Worm (Caenorhabditis elegans): ENCODE data around the gene fah-1.

fah-1 gene

DNA sequence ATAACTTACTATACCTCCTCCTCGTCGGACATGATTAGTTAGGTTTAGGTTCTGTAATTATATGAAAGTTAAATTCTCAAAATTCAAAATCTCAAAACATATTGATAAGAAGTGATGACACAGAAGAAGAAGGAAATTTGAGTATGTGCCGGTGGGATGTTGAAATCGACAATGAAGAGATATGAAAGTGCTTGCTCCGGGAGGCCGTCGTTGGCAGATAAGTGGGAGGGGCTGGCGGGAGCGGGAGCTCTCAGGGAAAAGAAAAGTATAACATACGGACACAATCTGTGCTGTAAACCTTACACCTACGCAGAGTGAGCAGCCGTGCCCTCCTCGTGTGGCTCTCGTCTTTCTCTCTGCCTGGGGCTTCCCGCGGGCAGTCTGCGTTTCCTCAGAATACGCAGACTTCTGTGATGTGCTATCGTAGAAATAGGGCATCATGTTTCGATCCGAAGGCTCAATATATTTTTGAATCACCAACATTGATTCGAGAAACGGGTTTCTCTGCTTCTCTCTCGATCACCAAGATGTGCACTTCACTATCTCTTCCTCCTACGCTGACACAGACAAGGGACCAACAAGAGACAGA is 38.4 kb downstream of the fah-1 start, which contains the start of gene mup-2:
TSS of gene mup-2 (minus strand) at position 51 of the 589 bp plus-strand sequence.
- TF ChIP-seq ceh-36 (tag; optimal IDR thresholded peaks at IDR 0.05): no peak
- TF ChIP-seq pes-1 (GFP tag; IDR thresholded peaks at IDR 0.05): no peak
- TF ChIP-seq hnd-1 (tag; optimal IDR thresholded peaks at IDR 0.05): no peak
- no peak for TF ChIP-seq hmg-4 (GFP tag; optimal IDR thresholded peaks at IDR 0.05)
- no peak for TF ChIP-seq flt-1 (GFP tag; IDR thresholded peaks at IDR 0.05)
- TF ChIP-seq ceh-13 (GFP tag; optimal IDR thresholded peaks at IDR 0.05): no peak
- no peak for TF ChIP-seq B0310.2 (tag; optimal IDR thresholded peaks at IDR 0.05)
- no peak for TF ChIP-seq aly-1 (tag; optimal IDR thresholded peaks at IDR 0.05)

DNA sequence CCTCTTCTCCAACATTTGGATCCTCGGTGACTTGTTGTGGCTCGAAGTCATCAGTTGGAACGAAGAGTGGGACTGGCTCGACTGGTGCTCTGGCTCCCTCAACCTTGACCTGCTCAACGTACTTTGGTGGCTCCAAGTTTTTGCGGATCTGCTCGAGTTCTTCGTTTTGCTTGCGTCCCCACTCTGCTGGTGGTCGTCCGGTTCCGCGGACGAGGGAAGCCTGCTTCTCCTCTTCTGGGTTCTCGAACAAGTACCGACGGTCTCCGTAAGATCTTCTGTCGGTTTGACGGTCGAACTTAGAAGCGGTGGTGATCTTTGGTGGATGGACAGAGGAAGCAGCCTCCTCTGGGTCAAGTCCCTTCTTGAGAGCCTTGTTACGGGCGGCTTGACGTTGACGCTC is 40.0 kb downstream of the fah-1 start:
- TF ChIP-seq hmg-4 (GFP tag; optimal IDR thresholded peaks at IDR 0.05) (no peak), F13C5.2 (tag; optimal IDR thresholded peaks at IDR 0.05) (no peak), ama-1 (optimal IDR thresholded peaks at IDR 0.05) (no peak), B0310.2 (tag; optimal IDR thresholded peaks at IDR 0.05) (no peak), hmbx-1 (tag; optimal IDR thresholded peaks at IDR 0.05) (no peak), ceh-36 (tag; optimal IDR thresholded peaks at IDR 0.05) (no peak), scrt-1 (GFP tag; IDR thresholded peaks at IDR 0.05) (no peak)

DNA sequence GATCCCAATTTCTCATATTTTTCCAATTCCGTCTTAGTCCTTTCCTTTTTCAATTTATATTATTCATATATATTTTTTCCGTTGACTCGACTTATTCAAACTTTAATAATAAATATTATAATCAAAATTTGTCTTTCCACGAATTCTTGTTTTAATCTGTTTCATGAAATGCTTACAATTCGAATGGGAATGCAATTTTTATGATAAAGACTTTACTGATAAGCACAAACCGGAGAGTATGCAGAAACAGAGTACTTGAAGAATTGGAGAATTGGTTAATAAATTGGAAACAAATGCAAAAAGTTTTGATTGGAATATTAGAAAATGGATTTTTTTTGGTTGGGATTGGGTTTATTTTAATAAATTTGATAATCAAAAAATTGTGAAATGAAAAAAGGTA is 40.4 kb downstream of the fah-1 start:
- no peak for TF ChIP-seq tbx-11 (GFP tag; IDR thresholded peaks at IDR 0.05)

DNA sequence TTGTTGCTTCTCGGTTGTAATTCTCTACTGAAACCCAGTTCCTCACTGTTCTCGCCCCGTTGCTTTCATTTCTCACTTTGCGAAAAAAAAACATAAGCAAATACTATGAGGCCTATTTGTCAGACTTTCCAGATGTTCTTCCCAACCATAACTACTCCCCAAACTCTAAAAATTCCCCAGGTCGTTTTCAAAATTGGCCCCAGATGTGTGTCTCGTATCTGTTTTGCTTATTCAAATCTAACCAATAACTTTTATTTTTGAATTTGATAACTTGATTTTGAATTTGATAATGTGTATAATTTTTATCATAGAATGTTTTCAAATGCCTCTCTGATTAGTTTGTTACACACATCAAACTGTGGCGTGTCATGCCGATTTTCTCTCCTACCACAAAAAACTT is 40.9 kb downstream of the fah-1 start:
- no peak for TF ChIP-seq sea-1 (GFP tag; conservative IDR thresholded peaks at IDR 0.05)
- TF ChIP-seq pes-1 (GFP tag; IDR thresholded peaks at IDR 0.05): no peak
- TF ChIP-seq hmbx-1 (tag; optimal IDR thresholded peaks at IDR 0.05): no peak
- no peak for TF ChIP-seq hmg-4 (GFP tag; optimal IDR thresholded peaks at IDR 0.05)
- TF ChIP-seq tra-4 (tag; optimal IDR thresholded peaks at IDR 0.05): no peak
- TF ChIP-seq B0310.2 (tag; optimal IDR thresholded peaks at IDR 0.05): no peak
- no peak for TF ChIP-seq tbx-11 (GFP tag; IDR thresholded peaks at IDR 0.05)
- no peak for TF ChIP-seq scrt-1 (GFP tag; IDR thresholded peaks at IDR 0.05)
- no peak for TF ChIP-seq ceh-36 (tag; optimal IDR thresholded peaks at IDR 0.05)
- no peak for TF ChIP-seq ama-1 (optimal IDR thresholded peaks at IDR 0.05)
- TF ChIP-seq tbx-37 (GFP tag; conservative IDR thresholded peaks at IDR 0.05): no peak
- no peak for TF ChIP-seq ceh-13 (GFP tag; optimal IDR thresholded peaks at IDR 0.05)
- TF ChIP-seq hnd-1 (tag; optimal IDR thresholded peaks at IDR 0.05): no peak
- TF ChIP-seq aly-1 (tag; optimal IDR thresholded peaks at IDR 0.05): no peak
- no peak for TF ChIP-seq ets-7 (tag; optimal IDR thresholded peaks at IDR 0.05)
- no peak for TF ChIP-seq F13C5.2 (tag; optimal IDR thresholded peaks at IDR 0.05)
- TF ChIP-seq flt-1 (GFP tag; IDR thresholded peaks at IDR 0.05): no peak

DNA sequence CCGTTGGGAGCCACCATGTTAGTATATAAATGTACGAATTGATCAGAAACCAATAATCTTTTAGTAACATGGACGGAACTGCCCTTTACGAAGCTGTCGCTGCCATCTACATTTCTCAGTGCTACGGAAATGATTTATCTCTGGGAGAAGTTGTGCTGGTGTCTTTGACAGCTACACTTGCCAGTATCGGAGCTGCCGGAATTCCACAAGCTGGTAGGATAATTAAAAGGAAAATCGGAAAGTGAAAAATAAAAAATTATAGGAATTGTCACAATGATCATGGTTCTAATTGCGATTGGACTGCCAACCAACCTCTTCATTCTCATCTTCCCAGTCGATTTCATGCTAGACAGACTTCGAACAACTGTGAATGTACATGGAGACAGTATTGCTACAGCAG is 42.8 kb downstream of the fah-1 start:
- no peak for TF ChIP-seq ets-7 (tag; optimal IDR thresholded peaks at IDR 0.05)
- TF ChIP-seq ama-1 (optimal IDR thresholded peaks at IDR 0.05): no peak
- TF ChIP-seq pes-1 (GFP tag; IDR thresholded peaks at IDR 0.05): no peak
- no peak for TF ChIP-seq hnd-1 (tag; optimal IDR thresholded peaks at IDR 0.05)
- no peak for TF ChIP-seq tra-4 (tag; optimal IDR thresholded peaks at IDR 0.05)
- no peak for TF ChIP-seq hmbx-1 (tag; optimal IDR thresholded peaks at IDR 0.05)
- TF ChIP-seq flt-1 (GFP tag; IDR thresholded peaks at IDR 0.05): no peak
- TF ChIP-seq tbx-37 (GFP tag; conservative IDR thresholded peaks at IDR 0.05): no peak
- no peak for TF ChIP-seq tbx-11 (GFP tag; IDR thresholded peaks at IDR 0.05)
- no peak for TF ChIP-seq F13C5.2 (tag; optimal IDR thresholded peaks at IDR 0.05)
- TF ChIP-seq hmg-4 (GFP tag; optimal IDR thresholded peaks at IDR 0.05): no peak
- TF ChIP-seq ceh-36 (tag; optimal IDR thresholded peaks at IDR 0.05): no peak
- TF ChIP-seq scrt-1 (GFP tag; IDR thresholded peaks at IDR 0.05): no peak
- no peak for TF ChIP-seq B0310.2 (tag; optimal IDR thresholded peaks at IDR 0.05)
- no peak for TF ChIP-seq sea-1 (GFP tag; conservative IDR thresholded peaks at IDR 0.05)
- TF ChIP-seq aly-1 (tag; optimal IDR thresholded peaks at IDR 0.05): no peak
- TF ChIP-seq ceh-13 (GFP tag; optimal IDR thresholded peaks at IDR 0.05): no peak

DNA sequence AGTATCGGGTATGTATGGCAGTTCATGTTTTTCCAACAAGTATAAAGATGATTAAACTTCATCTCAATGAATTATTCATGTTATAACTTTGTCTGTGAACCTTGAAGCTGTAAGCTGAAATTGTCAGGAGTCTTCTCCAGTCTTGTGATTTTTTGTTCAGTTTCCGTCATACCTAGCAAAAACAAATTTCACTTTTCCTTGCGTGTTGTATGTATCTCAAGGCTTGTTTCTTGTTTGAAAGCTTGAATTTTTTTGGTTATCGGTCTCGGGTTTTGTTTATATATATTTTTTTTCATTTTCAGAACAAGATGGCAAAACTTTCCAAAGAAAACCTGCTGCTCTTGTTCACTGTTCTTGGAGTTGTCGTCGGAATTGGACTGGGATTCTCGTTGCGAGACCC is 45.6 kb downstream of the fah-1 start, which contains the start of gene glt-4:
TSS of gene glt-4 (plus strand) at position 301 of the 400 bp plus-strand sequence.
- TF ChIP-seq scrt-1 (GFP tag; IDR thresholded peaks at IDR 0.05) (no peak), tra-4 (tag; optimal IDR thresholded peaks at IDR 0.05) (no peak), tbx-11 (GFP tag; IDR thresholded peaks at IDR 0.05) (no peak), B0310.2 (tag; optimal IDR thresholded peaks at IDR 0.05) (no peak), F13C5.2 (tag; optimal IDR thresholded peaks at IDR 0.05) (no peak), hnd-1 (tag; optimal IDR thresholded peaks at IDR 0.05) (no peak), tbx-37 (GFP tag; conservative IDR thresholded peaks at IDR 0.05) (no peak), hmg-4 (GFP tag; optimal IDR thresholded peaks at IDR 0.05) (no peak), aly-1 (tag; optimal IDR thresholded peaks at IDR 0.05) (no peak), pes-1 (GFP tag; IDR thresholded peaks at IDR 0.05) (no peak), ceh-13 (GFP tag; optimal IDR thresholded peaks at IDR 0.05) (no peak), hmbx-1 (tag; optimal IDR thresholded peaks at IDR 0.05) (no peak), ets-7 (tag; optimal IDR thresholded peaks at IDR 0.05) (no peak), ceh-36 (tag; optimal IDR thresholded peaks at IDR 0.05) (no peak), ama-1 (optimal IDR thresholded peaks at IDR 0.05) (no peak), flt-1 (GFP tag; IDR thresholded peaks at IDR 0.05) (no peak), sea-1 (GFP tag; conservative IDR thresholded peaks at IDR 0.05) (no peak)

DNA sequence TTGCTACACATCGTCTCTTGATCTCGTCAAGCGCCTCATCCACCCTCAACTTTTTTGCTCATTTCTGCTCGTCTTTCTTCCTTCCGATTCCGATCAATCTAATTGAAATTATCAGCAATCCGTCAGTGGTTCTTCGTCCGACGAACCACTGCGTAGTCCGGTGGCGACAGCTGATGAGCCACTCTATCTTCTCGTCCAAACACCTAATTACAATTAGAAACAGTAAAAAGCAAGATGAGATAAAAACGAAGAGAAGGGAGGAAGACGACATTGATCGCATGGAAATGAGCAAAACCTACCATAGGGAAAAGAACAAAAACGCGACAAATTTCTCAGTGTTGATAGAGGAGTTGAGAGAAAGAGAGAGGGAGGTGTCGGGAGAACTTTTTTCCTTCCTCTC is 49.3 kb downstream of the fah-1 start:
- TF ChIP-seq sea-1 (GFP tag; conservative IDR thresholded peaks at IDR 0.05) (no peak), B0310.2 (tag; optimal IDR thresholded peaks at IDR 0.05) (no peak)

Measured in whole organism, early embryonic.